Worm (Caenorhabditis elegans) whole organism, midembryonic: ENCODE results near the gene acr-3.

Experiments
- T22C8.4 ChIP-seq: fragments of 200-800 bp; sonication (Bioruptor generic); IDR thresholded peaks from 2 replicates; pipeline ENCODE4 v1.3.6; 2022; ENCODE audit warnings: missing genetic modification characterization, missing compliant biosample characterization
- cog-1 ChIP-seq: sonication (generic microtip); optimal IDR thresholded peaks from 2 replicates; lab custom pipeline; 2016; ENCODE audit warnings: missing genetic modification characterization, missing compliant biosample characterization
- flt-1 ChIP-seq: fragments of 200-800 bp; sonication (Bioruptor generic); IDR thresholded peaks from 2 replicates; pipeline ENCODE4 v1.3.6; 2022; ENCODE audit warnings: missing genetic modification characterization, missing compliant biosample characterization
- klf-2 ChIP-seq: fragments of 200-800 bp; sonication (Bioruptor generic); conservative IDR thresholded peaks from 2 replicates; pipeline ENCODE4 v1.3.6; 2022; ENCODE audit warnings: missing genetic modification reagents, missing genetic modification characterization, missing compliant biosample characterization
- med-1 ChIP-seq: sonication (generic microtip); optimal IDR thresholded peaks from 2 replicates; lab custom pipeline; 2017; ENCODE audit warnings: missing genetic modification characterization, mild to moderate bottlenecking, missing compliant biosample characterization, antibody characterized with exemption, missing genetic modification reagents; ENCODE audit not compliant: insufficient read depth
- ref-1 ChIP-seq: fragments of 200-800 bp; sonication (Bioruptor generic); conservative IDR thresholded peaks from 2 replicates; pipeline ENCODE4 v1.3.6; 2022; ENCODE audit warnings: missing genetic modification reagents, missing genetic modification characterization, missing compliant biosample characterization
- tab-1 ChIP-seq: fragments of 200-800 bp; sonication (Bioruptor generic); IDR thresholded peaks from 2 replicates; pipeline ENCODE4 v1.3.6; 2022; ENCODE audit warnings: missing genetic modification characterization, missing compliant biosample characterization
- ztf-29 ChIP-seq: fragments of 200-800 bp; sonication (Bioruptor generic); IDR thresholded peaks from 2 replicates; pipeline ENCODE4 v1.3.6; 2022; ENCODE audit warnings: missing genetic modification reagents, missing genetic modification characterization, missing compliant biosample characterization

DNA sequence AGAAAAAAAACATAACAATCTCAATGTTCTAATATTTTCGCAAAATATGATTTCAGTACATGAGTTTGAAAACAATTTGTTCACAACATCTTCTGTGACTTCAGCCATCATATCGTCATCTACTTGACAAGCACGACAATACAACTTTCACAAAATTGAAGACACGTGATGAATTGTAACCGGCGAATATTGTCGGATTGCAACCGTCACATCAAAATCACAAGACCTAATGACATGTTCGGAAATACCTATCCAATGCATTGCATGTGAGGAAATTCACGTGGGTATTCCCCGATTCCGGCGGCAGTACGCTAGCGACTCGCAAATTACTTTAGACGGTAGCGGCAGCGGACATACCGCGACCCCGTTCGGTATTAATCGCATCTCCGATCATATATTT, 32.2 kb downstream of the acr-3 start:
- TF ChIP-seq cog-1 (tag; lab: Kevin White, UChicago), result no peak
- no peak for TF ChIP-seq med-1
- TF ChIP-seq klf-2 (GFP tag; lab: Robert Waterston, UW), result no peak
- no peak for TF ChIP-seq T22C8.4 (GFP tag; lab: Robert Waterston, UW)
- no peak for TF ChIP-seq flt-1 (GFP tag; lab: Robert Waterston, UW)
- no peak for TF ChIP-seq ztf-29 (GFP tag; lab: Robert Waterston, UW)
- no peak for TF ChIP-seq tab-1
- TF ChIP-seq ref-1 (GFP tag; lab: Robert Waterston, UW), result no peak
